Worm (Caenorhabditis elegans) whole organism, young adult: Measurements from ENCODE around the gene F32D8.14.

Experiments used
- B0261.1 ChIP-seq: sonication (generic microtip); optimal IDR thresholded peaks from 2 replicates; lab custom pipeline; 2016; ENCODE audit warnings: mild to moderate bottlenecking, missing genetic modification characterization, moderate library complexity, missing compliant biosample characterization
- F52B5.7 ChIP-seq: sonication (generic microtip); optimal IDR thresholded peaks from 2 replicates; lab custom pipeline; 2016; ENCODE audit warnings: mild to moderate bottlenecking, missing genetic modification characterization, missing compliant biosample characterization
- F57C9.4 ChIP-seq: sonication (generic microtip); optimal IDR thresholded peaks from 2 replicates; lab custom pipeline; 2017; ENCODE audit warnings: mild to moderate bottlenecking, missing genetic modification characterization, missing compliant biosample characterization
- T07F8.4 ChIP-seq: sonication (generic microtip); optimal IDR thresholded peaks from 2 replicates; lab custom pipeline; 2016; ENCODE audit warnings: mild to moderate bottlenecking, missing genetic modification characterization, moderate library complexity, missing compliant biosample characterization
- Y53F4B.3 ChIP-seq: fragments of 200-800 bp; sonication (Bioruptor generic); IDR thresholded peaks from 2 replicates; pipeline ENCODE4 v1.3.6; 2022; ENCODE audit warnings: missing genetic modification reagents, missing genetic modification characterization, missing compliant biosample characterization
- ama-1 ChIP-seq, 3 experiments: fragments of 150-350 bp in 1 of 3; sonication (generic microtip) in 2 of 3; optimal IDR thresholded peaks; 2 replicates each; lab custom pipeline; 2014 to 2018; ENCODE audit warnings: missing biosample characterization in 2 of 3, missing genetic modification characterization in 2 of 3, missing genetic modification reagents in 2 of 3
- atf-7 ChIP-seq: sonication (generic microtip); optimal IDR thresholded peaks from 2 replicates; lab custom pipeline; 2017; ENCODE audit warnings: mild to moderate bottlenecking, missing genetic modification characterization, missing compliant biosample characterization
- athp-1 ChIP-seq: sonication (generic microtip); optimal IDR thresholded peaks from 2 replicates; lab custom pipeline; 2017; ENCODE audit warnings: mild to moderate bottlenecking, missing genetic modification characterization, missing compliant biosample characterization
- attf-6 ChIP-seq: fragments of 200-800 bp; sonication (Bioruptor generic); IDR thresholded peaks from 2 replicates; pipeline ENCODE4 v1.3.6; 2022; ENCODE audit warnings: missing genetic modification reagents, missing genetic modification characterization, missing compliant biosample characterization
- bed-1 ChIP-seq: fragments of 200-800 bp; sonication (Bioruptor generic); IDR thresholded peaks from 2 replicates; pipeline ENCODE4 v1.3.6; 2022; ENCODE audit warnings: missing genetic modification reagents, missing genetic modification characterization, missing compliant biosample characterization
- ccch-3 ChIP-seq: fragments of 200-800 bp; sonication (Bioruptor generic); optimal IDR thresholded peaks from 2 replicates; lab custom pipeline; 2018; ENCODE audit warnings: mild to moderate bottlenecking, missing genetic modification characterization, missing compliant biosample characterization
- cebp-2 ChIP-seq: fragments of 200-800 bp; sonication (Bioruptor generic); IDR thresholded peaks from 2 replicates; pipeline ENCODE4 v1.3.6; 2022; ENCODE audit warnings: missing genetic modification characterization, missing compliant biosample characterization
- ceh-40 ChIP-seq: fragments of 200-800 bp; sonication (Bioruptor generic); IDR thresholded peaks from 2 replicates; pipeline ENCODE4 v1.3.6; 2022; ENCODE audit warnings: missing genetic modification characterization, missing compliant biosample characterization
- ceh-79 ChIP-seq: sonication (generic microtip); optimal IDR thresholded peaks from 2 replicates; lab custom pipeline; 2017; ENCODE audit warnings: mild to moderate bottlenecking, missing genetic modification characterization, missing compliant biosample characterization
- chd-7 ChIP-seq: sonication (generic microtip); optimal IDR thresholded peaks from 2 replicates; lab custom pipeline; 2016; ENCODE audit warnings: mild to moderate bottlenecking, missing genetic modification characterization, moderate library complexity, missing compliant biosample characterization
- efl-1 ChIP-seq: fragments of 150-350 bp; optimal IDR thresholded peaks from 2 replicates; lab custom pipeline; 2014; ENCODE audit warnings: missing biosample characterization, missing genetic modification reagents, missing genetic modification characterization
- ekl-4 ChIP-seq: fragments of 200-800 bp; sonication (Bioruptor generic); IDR thresholded peaks from 2 replicates; pipeline ENCODE4 v1.3.6; 2022; ENCODE audit warnings: missing genetic modification reagents, missing genetic modification characterization, missing compliant biosample characterization
- ets-4 ChIP-seq: fragments of 200-800 bp; sonication (Bioruptor generic); optimal IDR thresholded peaks from 2 replicates; lab custom pipeline; 2018; ENCODE audit warnings: mild to moderate bottlenecking, missing genetic modification characterization, missing compliant biosample characterization
- gei-17 ChIP-seq: fragments of 200-800 bp; sonication (Bioruptor generic); optimal IDR thresholded peaks from 2 replicates; lab custom pipeline; 2018; ENCODE audit warnings: mild to moderate bottlenecking, missing genetic modification characterization, missing compliant biosample characterization
- him-1 ChIP-seq: sonication (generic microtip); optimal IDR thresholded peaks from 2 replicates; lab custom pipeline; 2016; ENCODE audit warnings: missing genotype, missing genetic modification reagents, missing genetic modification characterization, missing compliant biosample characterization
- hlh-26 ChIP-seq: fragments of 200-800 bp; sonication (Bioruptor generic); conservative IDR thresholded peaks from 2 replicates; pipeline ENCODE4 v1.3.6; 2022; ENCODE audit warnings: missing genetic modification reagents, missing genetic modification characterization, missing compliant biosample characterization
- hmg-1.2 ChIP-seq: fragments of 200-800 bp; sonication (Bioruptor generic); IDR thresholded peaks from 2 replicates; pipeline ENCODE4 v1.3.6; 2022; ENCODE audit warnings: missing genetic modification reagents, missing genetic modification characterization, missing compliant biosample characterization
- lag-1 ChIP-seq: fragments of 200-800 bp; sonication (Bioruptor generic); IDR thresholded peaks from 2 replicates; pipeline ENCODE4 v1.3.6; 2022; ENCODE audit warnings: missing genetic modification reagents, missing genetic modification characterization, missing compliant biosample characterization
- let-526 ChIP-seq: fragments of 200-800 bp; sonication (Bioruptor generic); IDR thresholded peaks from 2 replicates; pipeline ENCODE4 v1.3.6; 2022; ENCODE audit warnings: missing genetic modification reagents, missing genetic modification characterization, missing compliant biosample characterization
- lin-35 ChIP-seq, 3 experiments: fragments of 150-350 bp in 2 of 3; sonication (generic microtip) in 1 of 3; optimal IDR thresholded peaks; 2 replicates each; lab custom pipeline; 2014 to 2018; ENCODE audit warnings: missing biosample characterization in 3 of 3, missing genetic modification characterization in 3 of 3, missing genetic modification reagents in 3 of 3
- lin-54 ChIP-seq: fragments of 200-800 bp; sonication (Bioruptor generic); optimal IDR thresholded peaks from 2 replicates; lab custom pipeline; 2018; ENCODE audit warnings: mild to moderate bottlenecking, missing genetic modification characterization, missing compliant biosample characterization
- lir-1 ChIP-seq: fragments of 200-800 bp; sonication (Bioruptor generic); conservative IDR thresholded peaks from 2 replicates; pipeline ENCODE4 v1.3.6; 2022; ENCODE audit warnings: missing genetic modification reagents, missing genetic modification characterization, missing compliant biosample characterization
- madf-10 ChIP-seq: sonication (generic microtip); optimal IDR thresholded peaks from 2 replicates; lab custom pipeline; 2016; ENCODE audit warnings: mild to moderate bottlenecking, missing genetic modification characterization, missing compliant biosample characterization
- madf-6 ChIP-seq: fragments of 200-800 bp; sonication (Bioruptor generic); IDR thresholded peaks from 2 replicates; pipeline ENCODE4 v1.3.6; 2022; ENCODE audit warnings: missing genetic modification reagents, missing genetic modification characterization, missing compliant biosample characterization
- mes-4 ChIP-seq: sonication (generic microtip); optimal IDR thresholded peaks from 2 replicates; lab custom pipeline; 2016; ENCODE audit warnings: missing genotype, missing genetic modification characterization, missing compliant biosample characterization
- nfya-1 ChIP-seq: sonication (generic microtip); optimal IDR thresholded peaks from 2 replicates; lab custom pipeline; 2017; ENCODE audit warnings: antibody characterized with exemption, missing compliant biosample characterization, missing genetic modification characterization, borderline replicate concordance; ENCODE audit not compliant: insufficient read depth
- nfya-2 ChIP-seq: fragments of 200-800 bp; sonication (Bioruptor generic); IDR thresholded peaks from 2 replicates; pipeline ENCODE4 v1.3.6; 2022; ENCODE audit warnings: missing genetic modification reagents, missing genetic modification characterization, missing compliant biosample characterization
- nhr-120 ChIP-seq: fragments of 200-800 bp; sonication (Bioruptor generic); IDR thresholded peaks from 2 replicates; pipeline ENCODE4 v1.3.6; 2022; ENCODE audit warnings: missing genetic modification characterization, missing compliant biosample characterization
- pha-4 ChIP-seq: fragments of 150-350 bp; sonication (generic microtip); optimal IDR thresholded peaks from 2 replicates; lab custom pipeline; 2014; ENCODE audit warnings: missing biosample characterization, missing genetic modification reagents, missing genetic modification characterization
- rpc-1 ChIP-seq, 2 experiments: fragments of 150-350 bp in 1 of 2; sonication (generic microtip) in 1 of 2; optimal IDR thresholded peaks; 2 replicates each; lab custom pipeline; 2014 to 2018; ENCODE audit warnings: missing biosample characterization in 1 of 2, missing genetic modification characterization in 1 of 2, missing genetic modification reagents in 1 of 2, missing genotype in 1 of 2
- snpc-1.3 ChIP-seq: sonication (generic microtip); optimal IDR thresholded peaks from 2 replicates; lab custom pipeline; 2017; ENCODE audit warnings: missing genetic modification characterization, mild to moderate bottlenecking, missing compliant biosample characterization, antibody characterized with exemption, moderate library complexity, missing genotype, missing genetic modification reagents; ENCODE audit not compliant: insufficient read depth
- unc-130 ChIP-seq: sonication (generic microtip); optimal IDR thresholded peaks from 2 replicates; lab custom pipeline; 2016; ENCODE audit warnings: missing genetic modification reagents, missing genetic modification characterization, missing compliant biosample characterization
- zfh-2 ChIP-seq: fragments of 200-800 bp; sonication (Bioruptor generic); conservative IDR thresholded peaks from 2 replicates; pipeline ENCODE4 v1.3.6; 2022; ENCODE audit warnings: missing genetic modification reagents, missing genetic modification characterization, missing compliant biosample characterization
- zim-3 ChIP-seq: sonication (generic microtip); optimal IDR thresholded peaks from 2 replicates; lab custom pipeline; 2017; ENCODE audit warnings: mild to moderate bottlenecking, missing genetic modification characterization, moderate library complexity, missing compliant biosample characterization
- ztf-25 ChIP-seq: fragments of 200-800 bp; sonication (Bioruptor generic); IDR thresholded peaks from 2 replicates; pipeline ENCODE4 v1.3.6; 2022; ENCODE audit warnings: missing genetic modification reagents, missing genetic modification characterization, missing compliant biosample characterization
- ztf-28 ChIP-seq: fragments of 200-800 bp; sonication (Bioruptor generic); IDR thresholded peaks from 2 replicates; pipeline ENCODE4 v1.3.6; 2022; ENCODE audit warnings: missing genetic modification reagents, missing genetic modification characterization, missing compliant biosample characterization

F32D8.14 gene

ce11 chrV:10909071-10909470, 14.5 kb upstream of the F32D8.14 start, which contains the start of gene zzz-1:
Gene zzz-1, minus strand, starts transcription at chrV:10909171.
- TF ChIP-seq chd-7 (tag; lab: Kevin White, UChicago) (no peak), athp-1 (tag; lab: Kevin White, UChicago) (no peak), T07F8.4 (tag; lab: Kevin White, UChicago) (no peak), B0261.1 (tag; lab: Kevin White, UChicago) (no peak), bed-1 (no peak), ztf-25 (no peak), rpc-1 (optimal IDR thresholded peaks at IDR 0.05; lab: Kevin White, UChicago) (no peak), rpc-1 (tag; optimal IDR thresholded peaks at IDR 0.05; lab: Kevin White, UChicago) (no peak)
- TF ChIP-seq, all 124 proteins: peak for 0

ce11 chrV:10904795-10905194, 10.2 kb upstream of the F32D8.14 start:
- TF ChIP-seq nfya-1 (no peak), ets-4 (no peak), lin-54 (GFP tag; lab: Kevin White, UChicago) (no peak)
- TF ChIP-seq, all 124 proteins: peak for 0

ce11 chrV:10903748-10904147, 9.2 kb upstream of the F32D8.14 start, which contains the start of gene F32D8.15:
Gene F32D8.15, plus strand, starts transcription at chrV:10904048.
- TF ChIP-seq hlh-26: no peak
- TF ChIP-seq nhr-120: no peak
- no peak for TF ChIP-seq lin-35 (GFP tag; optimal IDR thresholded peaks at IDR 0.05; lab: Kevin White, UChicago)
- TF ChIP-seq efl-1 (GFP tag; lab: Kevin White, UChicago): no peak
- no peak for TF ChIP-seq ztf-28 (GFP tag; lab: Robert Waterston, UW)
- TF ChIP-seq pha-4: no peak
- no peak for TF ChIP-seq Y53F4B.3
- no peak for TF ChIP-seq zfh-2
- TF ChIP-seq ceh-79 (tag; lab: Kevin White, UChicago): no peak
- TF ChIP-seq unc-130 (GFP tag; lab: Kevin White, UChicago): no peak
- no peak for TF ChIP-seq zim-3
- no peak for TF ChIP-seq ama-1 (optimal IDR thresholded peaks at IDR 0.05; lab: Kevin White, UChicago)
- no peak for TF ChIP-seq ama-1 (GFP tag; optimal IDR thresholded peaks at IDR 0.05; lab: Kevin White, UChicago)
- no peak for TF ChIP-seq mes-4
- TF ChIP-seq F57C9.4 (tag; lab: Kevin White, UChicago): no peak
- TF ChIP-seq ekl-4 (GFP tag; lab: Robert Waterston, UW): no peak
- TF ChIP-seq nfya-2 (GFP tag; lab: Robert Waterston, UW): no peak
- TF ChIP-seq madf-6 (GFP tag; lab: Robert Waterston, UW): no peak
- no peak for TF ChIP-seq lir-1
- no peak for TF ChIP-seq madf-10 (tag; lab: Kevin White, UChicago)
- TF ChIP-seq, all 124 proteins: peak for 0

ce11 chrV:10902682-10903081, 8.1 kb upstream of the F32D8.14 start, which contains the start of gene F32D8.8:
Gene F32D8.8, minus strand, starts transcription at chrV:10902782.
- TF ChIP-seq unc-130 (GFP tag; lab: Kevin White, UChicago) (no peak), lag-1 (GFP tag; lab: Robert Waterston, UW) (no peak), F52B5.7 (no peak), him-1 (tag; lab: Kevin White, UChicago) (no peak), nfya-1 (no peak), attf-6 (GFP tag; lab: Robert Waterston, UW) (no peak), let-526 (GFP tag; lab: Robert Waterston, UW) (no peak), ekl-4 (GFP tag; lab: Robert Waterston, UW) (no peak), cebp-2 (no peak), bed-1 (no peak), ceh-40 (GFP tag; lab: Robert Waterston, UW) (no peak), atf-7 (no peak), hmg-1.2 (no peak), ccch-3 (GFP tag; lab: Kevin White, UChicago) (no peak), snpc-1.3 (tag; lab: Kevin White, UChicago) (no peak), B0261.1 (tag; lab: Kevin White, UChicago) (no peak), gei-17 (GFP tag; lab: Kevin White, UChicago) (no peak), zim-3 (no peak)
- TF ChIP-seq, all 124 proteins: peak for 0
